Worm (Caenorhabditis elegans) whole organism, mixed stage, embryonic: ENCODE measurements around the gene islo-1.

Experiments used
- M03D4.4 ChIP-seq: sonication (generic microtip); optimal IDR thresholded peaks from 2 replicates; lab custom pipeline; 2017; ENCODE audit warnings: mild to moderate bottlenecking, missing genetic modification characterization, missing compliant biosample characterization
- bed-3 ChIP-seq: fragments of 200-800 bp; sonication (Bioruptor generic); optimal IDR thresholded peaks from 3 replicates; lab custom pipeline; 2018; ENCODE audit warnings: mild to moderate bottlenecking, missing genetic modification characterization, moderate library complexity, missing compliant biosample characterization
- blmp-1 ChIP-seq: fragments of 150-350 bp; optimal IDR thresholded peaks from 2 replicates; lab custom pipeline; 2014; ENCODE audit warnings: missing biosample characterization, missing genetic modification characterization
- ceh-39 ChIP-seq: fragments of 150-350 bp; optimal IDR thresholded peaks from 2 replicates; lab custom pipeline; 2014; ENCODE audit warnings: missing biosample characterization, missing genetic modification characterization
- ces-1 ChIP-seq: fragments of 150-350 bp; optimal IDR thresholded peaks from 2 replicates; lab custom pipeline; 2014; ENCODE audit warnings: missing biosample characterization, missing genetic modification reagents, missing genetic modification characterization
- cnd-1 ChIP-seq: fragments of 200-800 bp; sonication (Bioruptor generic); optimal IDR thresholded peaks from 2 replicates; lab custom pipeline; 2018; ENCODE audit warnings: mild to moderate bottlenecking, missing genetic modification characterization, missing compliant biosample characterization
- drap-1 ChIP-seq: fragments of 200-800 bp; sonication (Bioruptor generic); optimal IDR thresholded peaks from 3 replicates; lab custom pipeline; 2018; ENCODE audit warnings: mild to moderate bottlenecking, missing genetic modification characterization, missing compliant biosample characterization
- elt-1 ChIP-seq: sonication (generic microtip); optimal IDR thresholded peaks from 2 replicates; lab custom pipeline; 2017; ENCODE audit warnings: missing genetic modification characterization, mild to moderate bottlenecking, missing compliant biosample characterization, antibody characterized with exemption, moderate library complexity, borderline replicate concordance; ENCODE audit not compliant: insufficient read depth
- elt-3 ChIP-seq: fragments of 150-350 bp; optimal IDR thresholded peaks from 2 replicates; lab custom pipeline; 2014; ENCODE audit warnings: missing biosample characterization, missing genetic modification characterization
- flh-1 ChIP-seq: fragments of 200-800 bp; sonication (Bioruptor generic); optimal IDR thresholded peaks from 2 replicates; lab custom pipeline; 2018; ENCODE audit warnings: mild to moderate bottlenecking, missing genetic modification characterization, moderate library complexity, missing compliant biosample characterization
- ham-2 ChIP-seq: fragments of 200-800 bp; sonication (Bioruptor generic); optimal IDR thresholded peaks from 2 replicates; lab custom pipeline; 2018; ENCODE audit warnings: mild to moderate bottlenecking, missing genetic modification characterization, missing compliant biosample characterization
- hlh-1 ChIP-seq: fragments of 150-350 bp; optimal IDR thresholded peaks from 2 replicates; lab custom pipeline; 2014; ENCODE audit warnings: missing biosample characterization, missing genetic modification reagents, missing genetic modification characterization
- lin-13 ChIP-seq: fragments of 150-350 bp; optimal IDR thresholded peaks from 2 replicates; lab custom pipeline; 2014; ENCODE audit warnings: missing biosample characterization, missing genetic modification characterization
- lin-32 ChIP-seq: fragments of 200-800 bp; sonication (Bioruptor generic); optimal IDR thresholded peaks from 2 replicates; lab custom pipeline; 2018; ENCODE audit warnings: mild to moderate bottlenecking, missing genetic modification characterization, missing compliant biosample characterization
- lsy-2 ChIP-seq: fragments of 150-350 bp; optimal IDR thresholded peaks from 2 replicates; lab custom pipeline; 2014; ENCODE audit warnings: missing biosample characterization, missing genetic modification characterization
- mab-5 ChIP-seq: fragments of 150-350 bp; optimal IDR thresholded peaks from 2 replicates; lab custom pipeline; 2014; ENCODE audit warnings: missing biosample characterization, missing genetic modification characterization
- mep-1 ChIP-seq: fragments of 150-350 bp; optimal IDR thresholded peaks from 2 replicates; lab custom pipeline; 2017; ENCODE audit warnings: missing biosample characterization, missing genetic modification reagents, missing genetic modification characterization, inconsistent platforms
- nhr-12 ChIP-seq: fragments of 150-350 bp; optimal IDR thresholded peaks from 2 replicates; lab custom pipeline; 2014; ENCODE audit warnings: missing biosample characterization, missing genetic modification characterization
- nhr-2 ChIP-seq: fragments of 150-350 bp; optimal IDR thresholded peaks from 2 replicates; lab custom pipeline; 2014; ENCODE audit warnings: missing biosample characterization, missing genetic modification characterization
- nhr-237 ChIP-seq: fragments of 150-350 bp; optimal IDR thresholded peaks from 2 replicates; lab custom pipeline; 2014; ENCODE audit warnings: missing biosample characterization, missing genetic modification characterization
- nhr-28 ChIP-seq: fragments of 150-350 bp; optimal IDR thresholded peaks from 2 replicates; lab custom pipeline; 2014; ENCODE audit warnings: missing biosample characterization, missing genetic modification characterization
- nhr-76 ChIP-seq: sonication (generic microtip); optimal IDR thresholded peaks from 2 replicates; lab custom pipeline; 2017; ENCODE audit warnings: missing biosample characterization, missing genetic modification characterization
- pha-4 ChIP-seq: fragments of 150-350 bp; optimal IDR thresholded peaks from 2 replicates; lab custom pipeline; 2018; ENCODE audit warnings: missing biosample characterization, missing genetic modification reagents, missing genetic modification characterization
- sem-2 ChIP-seq: fragments of 200-800 bp; sonication (Bioruptor generic); optimal IDR thresholded peaks from 2 replicates; lab custom pipeline; 2018; ENCODE audit warnings: mild to moderate bottlenecking, missing genetic modification characterization, missing compliant biosample characterization
- snpc-4 ChIP-seq: fragments of 150-350 bp; optimal IDR thresholded peaks from 2 replicates; lab custom pipeline; 2014; ENCODE audit warnings: missing biosample characterization, missing genetic modification characterization
- sptf-1 ChIP-seq: sonication (generic microtip); optimal IDR thresholded peaks from 2 replicates; lab custom pipeline; 2017; ENCODE audit warnings: mild to moderate bottlenecking, missing genetic modification characterization, moderate library complexity, missing compliant biosample characterization
- tbx-8 ChIP-seq: fragments of 200-800 bp; sonication (Bioruptor generic); optimal IDR thresholded peaks from 2 replicates; lab custom pipeline; 2018; ENCODE audit warnings: mild to moderate bottlenecking, missing genetic modification characterization, moderate library complexity, missing compliant biosample characterization
- unc-39 ChIP-seq: fragments of 150-350 bp; optimal IDR thresholded peaks from 2 replicates; lab custom pipeline; 2014; ENCODE audit warnings: missing biosample characterization, missing genetic modification characterization
- unc-62 ChIP-seq: fragments of 150-350 bp; optimal IDR thresholded peaks from 2 replicates; lab custom pipeline; 2014; ENCODE audit warnings: missing biosample characterization, missing genetic modification reagents, missing genetic modification characterization
- ztf-11 ChIP-seq: fragments of 150-350 bp; optimal IDR thresholded peaks from 2 replicates; lab custom pipeline; 2014; ENCODE audit warnings: missing biosample characterization, missing genetic modification characterization

Gene islo-1

DNA sequence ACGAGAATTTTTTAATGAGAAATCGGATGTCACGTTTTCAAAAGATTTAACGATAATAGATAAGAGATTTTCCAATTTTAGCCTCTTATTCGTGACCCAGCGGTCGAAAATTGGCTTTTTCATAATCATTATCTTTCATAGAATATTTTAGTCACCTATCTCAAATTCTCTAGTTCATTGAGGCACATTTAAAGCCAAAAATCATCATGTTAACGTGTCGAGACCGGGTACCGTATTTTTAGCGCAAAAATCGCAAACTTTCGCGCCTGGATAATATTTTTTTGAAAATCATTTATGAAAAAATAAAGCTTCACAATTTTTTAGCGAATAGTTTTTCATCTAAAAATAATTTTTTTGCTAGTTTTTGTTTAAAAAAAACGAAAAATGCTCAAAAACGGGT is 29.8 kb downstream of the islo-1 start, which contains the start of gene B0218.7:
B0218.7 (minus strand) TSS at position 101 of the 400 bp plus-strand sequence.
- TF ChIP-seq mab-5 (tag; lab: Kevin White, UChicago) (no peak), unc-62 (GFP tag; lab: Kevin White, UChicago) (no peak), nhr-28 (no peak), elt-1 (tag; lab: Kevin White, UChicago) (no peak), bed-3 (GFP tag; lab: Kevin White, UChicago) (no peak), unc-39 (tag; lab: Kevin White, UChicago) (no peak), M03D4.4 (tag; lab: Kevin White, UChicago) (no peak), ztf-11 (tag; lab: Kevin White, UChicago) (no peak)

DNA sequence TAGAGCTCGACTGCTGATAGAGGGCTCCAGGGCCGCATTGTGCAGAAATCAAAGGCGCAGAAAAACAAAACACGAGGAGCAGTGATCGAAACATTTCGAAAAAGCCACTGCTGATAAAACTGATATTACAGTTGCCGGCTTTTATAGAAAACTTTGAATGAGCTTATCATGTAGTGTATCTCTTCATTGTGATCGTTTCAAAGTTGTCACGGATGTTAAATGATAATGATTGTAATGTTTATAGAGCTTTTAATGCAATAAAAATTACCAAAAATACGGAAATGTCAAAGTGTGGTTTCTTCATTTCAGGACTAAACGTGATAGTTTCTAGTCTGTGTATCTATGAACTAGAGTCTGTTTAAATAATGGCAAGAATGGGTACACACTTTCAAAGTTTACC is 32.5 kb downstream of the islo-1 start, which contains the start of gene clec-52:
clec-52 (minus strand) TSS at position 101 of the 400 bp plus-strand sequence.
- no peak for TF ChIP-seq snpc-4
- TF ChIP-seq unc-62 (GFP tag; lab: Kevin White, UChicago), result no peak
- TF ChIP-seq ceh-39 (tag; lab: Kevin White, UChicago), result no peak
- TF ChIP-seq lin-32, result no peak
- TF ChIP-seq nhr-76 (tag; lab: Kevin White, UChicago), result no peak
- no peak for TF ChIP-seq pha-4
- TF ChIP-seq blmp-1 (tag; lab: Kevin White, UChicago), result no peak
- no peak for TF ChIP-seq bed-3 (GFP tag; lab: Kevin White, UChicago)
- TF ChIP-seq sptf-1, result no peak
- no peak for TF ChIP-seq tbx-8 (GFP tag; lab: Kevin White, UChicago)
- no peak for TF ChIP-seq nhr-2
- no peak for TF ChIP-seq ces-1 (GFP tag; lab: Kevin White, UChicago)
- TF ChIP-seq M03D4.4 (tag; lab: Kevin White, UChicago), result no peak
- TF ChIP-seq nhr-237, result no peak
- no peak for TF ChIP-seq drap-1

- TF ChIP-seq blmp-1 (tag; lab: Kevin White, UChicago) (no peak), cnd-1 (tag; lab: Kevin White, UChicago) (no peak), unc-62 (GFP tag; lab: Kevin White, UChicago) (no peak), hlh-1 (tag; lab: Kevin White, UChicago) (no peak), bed-3 (GFP tag; lab: Kevin White, UChicago) (no peak), ces-1 (GFP tag; lab: Kevin White, UChicago) (no peak), elt-3 (tag; lab: Kevin White, UChicago) (no peak), lin-32 (no peak), sptf-1 (no peak), ztf-11 (tag; lab: Kevin White, UChicago) (no peak), nhr-12 (tag; lab: Kevin White, UChicago) (no peak), flh-1 (GFP tag; lab: Kevin White, UChicago) (no peak), nhr-28 (no peak), snpc-4 (no peak), nhr-76 (tag; lab: Kevin White, UChicago) (no peak), mep-1 (tag; lab: Kevin White, UChicago) (no peak), pha-4 (no peak), lin-13 (tag; lab: Kevin White, UChicago) (no peak)
Measured at ce11 chrIV:8169674-8170073, 33.5 kb downstream of the islo-1 start, which contains the start of gene C07G1.15. Gene C07G1.15 (plus strand): TSS chrIV:8169974.

DNA sequence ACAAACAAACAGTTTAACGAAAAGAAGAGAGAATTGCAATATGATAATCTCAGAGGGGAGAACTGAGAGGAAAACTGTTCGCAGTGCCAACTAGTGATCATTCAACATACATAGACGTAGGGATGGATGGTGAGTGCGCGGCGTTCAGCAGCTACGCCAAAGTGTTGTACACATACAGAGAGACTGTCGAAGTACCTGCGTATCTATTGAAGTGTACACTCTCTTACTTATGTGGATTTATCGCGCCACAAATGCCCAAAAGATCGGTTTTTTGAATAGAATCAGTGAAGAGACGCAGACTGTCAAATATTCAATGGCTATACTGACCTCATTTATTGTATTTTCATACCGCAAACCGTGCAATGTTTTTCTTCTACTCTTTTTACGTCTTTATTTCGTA is 34.1 kb downstream of the islo-1 start:
- TF ChIP-seq tbx-8 (GFP tag; lab: Kevin White, UChicago) (no peak), elt-3 (tag; lab: Kevin White, UChicago) (peak; percentile 51), ham-2 (GFP tag; lab: Kevin White, UChicago) (peak; percentile 86), pha-4 (peak; percentile 58), nhr-237 (peak; percentile 29), nhr-2 (no peak)

ce11 chrIV:8171376-8171775 is 35.2 kb downstream of the islo-1 start:
- TF ChIP-seq elt-1 (tag; lab: Kevin White, UChicago) (no peak), bed-3 (GFP tag; lab: Kevin White, UChicago) (no peak), snpc-4 (no peak), sptf-1 (no peak), unc-39 (tag; lab: Kevin White, UChicago) (no peak), ham-2 (GFP tag; lab: Kevin White, UChicago) (no peak), lsy-2 (tag; lab: Kevin White, UChicago) (no peak), sem-2 (GFP tag; lab: Kevin White, UChicago) (no peak), hlh-1 (tag; lab: Kevin White, UChicago) (no peak), nhr-12 (tag; lab: Kevin White, UChicago) (no peak), drap-1 (no peak), unc-62 (GFP tag; lab: Kevin White, UChicago) (no peak)
